Fruit fly (Drosophila melanogaster): ENCODE results near the gene cDIP.

Gene cDIP

dm6 chr3R:21203660-21204499, 43.0 kb upstream of the cDIP start (continued):
- TF ChIP-seq Atf6 (GFP tag; IDR thresholded peaks at IDR 0.05), result peak; percentile 22; the same call in 1 of the 2 replicates
- no peak for TF ChIP-seq Hr78 (GFP tag; optimal IDR thresholded peaks at IDR 0.05)
- no peak for TF ChIP-seq Sin3A (optimal IDR thresholded peaks at IDR 0.05)
- TF ChIP-seq scrt (GFP tag; optimal IDR thresholded peaks at IDR 0.05), result no peak
- no peak for TF ChIP-seq trh (GFP tag; optimal IDR thresholded peaks at IDR 0.05)
- no peak for TF ChIP-seq da (GFP tag; optimal IDR thresholded peaks at IDR 0.05)
- peak; percentile 73 for TF ChIP-seq CG11723 (GFP tag; optimal IDR thresholded peaks at IDR 0.05)
- TF ChIP-seq pfk (GFP tag; optimal IDR thresholded peaks at IDR 0.05), result peak; percentile 86
- peak; percentile 45 for TF ChIP-seq PHDP (tag; optimal IDR thresholded peaks at IDR 0.05)
- no peak for TF ChIP-seq CG12769 (tag; optimal IDR thresholded peaks at IDR 0.05)
- no peak for TF ChIP-seq tio (GFP tag; optimal IDR thresholded peaks at IDR 0.05)
- TF ChIP-seq CG15011 (GFP tag; optimal IDR thresholded peaks at IDR 0.05), result no peak
- no peak for TF ChIP-seq CG31388 (GFP tag; optimal IDR thresholded peaks at IDR 0.05)
- no peak for TF ChIP-seq Dp (GFP tag; optimal IDR thresholded peaks at IDR 0.05)
- peak; percentile 18; the same call in 1 of the 2 replicates for TF ChIP-seq CG17328 (GFP tag; IDR thresholded peaks at IDR 0.05)
- peak; percentile 44 for TF ChIP-seq CG14710 (tag; optimal IDR thresholded peaks at IDR 0.05)
- TF ChIP-seq Taf1 (GFP tag; IDR thresholded peaks at IDR 0.05), result no peak
- TF ChIP-seq NfI (GFP tag; optimal IDR thresholded peaks at IDR 0.05), result peak; percentile 8
- TF ChIP-seq Bteb2 (GFP tag; optimal IDR thresholded peaks at IDR 0.05), result no peak
- TF ChIP-seq CG4282 (GFP tag; optimal IDR thresholded peaks at IDR 0.05), result no peak
- TF ChIP-seq abd-A (tag; optimal IDR thresholded peaks at IDR 0.05), result peak; percentile 34
- no peak for TF ChIP-seq tx (GFP tag; optimal IDR thresholded peaks at IDR 0.05)
- TF ChIP-seq CG43689 (GFP tag; IDR thresholded peaks at IDR 0.05), result no peak
- no peak for TF ChIP-seq usp (GFP tag; optimal IDR thresholded peaks at IDR 0.05)
- TF ChIP-seq Myb (GFP tag; optimal IDR thresholded peaks at IDR 0.05), result no peak
- TF ChIP-seq CG12744 (GFP tag; optimal IDR thresholded peaks at IDR 0.05), result no peak
- TF ChIP-seq Jarid2 (GFP tag; optimal IDR thresholded peaks at IDR 0.05), result no peak
- no peak for TF ChIP-seq CG10209 (GFP tag; optimal IDR thresholded peaks at IDR 0.05)
- TF ChIP-seq Optix (GFP tag; IDR thresholded peaks at IDR 0.05), result no peak
- TF ChIP-seq CG8765 (GFP tag; IDR thresholded peaks at IDR 0.05), result no peak
- peak; percentile 50; the same call in 1 of the 2 replicates for TF ChIP-seq stc (GFP tag; IDR thresholded peaks at IDR 0.05)
- no peak for TF ChIP-seq cato (GFP tag; optimal IDR thresholded peaks at IDR 0.05; ENCODE audit: borderline replicate concordance)
- TF ChIP-seq ERR (GFP tag; optimal IDR thresholded peaks at IDR 0.05), result no peak
- no peak for TF ChIP-seq az2 (GFP tag; optimal IDR thresholded peaks at IDR 0.05)
- no peak for TF ChIP-seq GATAe (GFP tag; conservative IDR thresholded peaks at IDR 0.05)
- TF ChIP-seq sr (GFP tag; IDR thresholded peaks at IDR 0.05), result peak; percentile 72; the same call in 2 of the 3 replicates
- no peak for TF ChIP-seq cwo (GFP tag; optimal IDR thresholded peaks at IDR 0.05)
- TF ChIP-seq ro (GFP tag; IDR thresholded peaks at IDR 0.05), result no peak
- TF ChIP-seq CG1602 (GFP tag; optimal IDR thresholded peaks at IDR 0.05), result no peak
- no peak for TF ChIP-seq nerfin-2 (GFP tag; IDR thresholded peaks at IDR 0.05; ENCODE audit: partially characterized antibody)
- TF ChIP-seq Gug (GFP tag; IDR thresholded peaks at IDR 0.05), result no peak
- no peak for TF ChIP-seq CG6683 (GFP tag; optimal IDR thresholded peaks at IDR 0.05)
- TF ChIP-seq zf30C (GFP tag; optimal IDR thresholded peaks at IDR 0.05), result no peak
- no peak for TF ChIP-seq CG14667 (GFP tag; IDR thresholded peaks at IDR 0.05)
- TF ChIP-seq Abd-B (GFP tag; optimal IDR thresholded peaks at IDR 0.05), result no peak
- no peak for TF ChIP-seq twi (tag; optimal IDR thresholded peaks at IDR 0.05)
- no peak for TF ChIP-seq CG3995 (GFP tag; optimal IDR thresholded peaks at IDR 0.05)
- TF ChIP-seq Gsc (GFP tag; IDR thresholded peaks at IDR 0.05), result no peak
- TF ChIP-seq zen (tag; optimal IDR thresholded peaks at IDR 0.05), result no peak
- peak; percentile 97 for TF ChIP-seq wek (GFP tag; optimal IDR thresholded peaks at IDR 0.05)

Data from whole organism, embryonic.